Worm (Caenorhabditis elegans): Measurements from ENCODE around the gene scl-23.
"Not testable (repeated sequence)": the region's sequence is repeated elsewhere in the genome, so short reads cannot be mapped to it uniquely, and the experiment has no call there.

The scl-23 gene

ce11 chrIV:71266-71665 is 18.6 kb downstream of the scl-23 start:
- TF ChIP-seq nhr-19 (GFP tag; conservative IDR thresholded peaks at IDR 0.05) = no peak
- no peak for TF ChIP-seq nhr-12 (tag; optimal IDR thresholded peaks at IDR 0.05)
- no peak for TF ChIP-seq efl-1 (optimal IDR thresholded peaks at IDR 0.05)
- TF ChIP-seq efl-1 (GFP tag; optimal IDR thresholded peaks at IDR 0.05 in 1 of 2) = peak in 1 of 2 experiments; percentile 3
- no peak for TF ChIP-seq egl-13 (tag; optimal IDR thresholded peaks at IDR 0.05)

- TF ChIP-seq sox-4 (tag; optimal IDR thresholded peaks at IDR 0.05); swsn-7 (tag; optimal IDR thresholded peaks at IDR 0.05); dpl-1 (GFP tag; optimal IDR thresholded peaks at IDR 0.05): not testable (repeated sequence)
Observed at ce11 chrIV:61448-61847, 28.4 kb downstream of the scl-23 start, which contains the start of gene T05C7.7. TSS of gene T05C7.7 (plus strand) at chrIV:61748.

- no peak for TF ChIP-seq isw-1 (GFP tag; IDR thresholded peaks at IDR 0.05)
- TF ChIP-seq rnt-1 (tag; optimal IDR thresholded peaks at IDR 0.05) = no peak
- TF ChIP-seq unc-98 (GFP tag; IDR thresholded peaks at IDR 0.05) = no peak
Observed at ce11 chrIV:58818-59217, 31.1 kb downstream of the scl-23 start, which contains the start of gene T05C7.5. TSS of gene T05C7.5 (minus strand) at chrIV:58918.

- TF ChIP-seq ceh-63 (GFP tag; optimal IDR thresholded peaks at IDR 0.05) (no peak), elt-2 (tag; optimal IDR thresholded peaks at IDR 0.05) (no peak), nhr-85 (tag) (no peak), zip-4 (GFP tag; optimal IDR thresholded peaks at IDR 0.05) (no peak), snu-23 (GFP tag; optimal IDR thresholded peaks at IDR 0.05) (no peak), nhr-12 (tag; optimal IDR thresholded peaks at IDR 0.05) (no peak), ceh-82 (tag; optimal IDR thresholded peaks at IDR 0.05) (no peak), fkh-10 (GFP tag; optimal IDR thresholded peaks at IDR 0.05) (no peak), grh-1 (GFP tag; IDR thresholded peaks at IDR 0.05) (no peak), irx-1 (tag; optimal IDR thresholded peaks at IDR 0.05) (no peak), fkh-8 (tag; optimal IDR thresholded peaks at IDR 0.05) (no peak), rnt-1 (tag; optimal IDR thresholded peaks at IDR 0.05) (no peak), isw-1 (GFP tag; IDR thresholded peaks at IDR 0.05) (no peak), fos-1 (tag; optimal IDR thresholded peaks at IDR 0.05) (no peak), aha-1 (tag; optimal IDR thresholded peaks at IDR 0.05) (no peak), mep-1 (tag; optimal IDR thresholded peaks at IDR 0.05) (no peak), pqm-1 (tag; optimal IDR thresholded peaks at IDR 0.05) (no peak), dsc-1 (tag; optimal IDR thresholded peaks at IDR 0.05) (no peak), ces-1 (GFP tag; optimal IDR thresholded peaks at IDR 0.05) (no peak)
Observed at ce11 chrIV:53539-53938, 36.4 kb downstream of the scl-23 start, which contains the start of gene T05C7.4. TSS of gene T05C7.4 (minus strand) at chrIV:53639.

- TF ChIP-seq egl-13 (tag; optimal IDR thresholded peaks at IDR 0.05) (no peak), nhr-77 (tag; optimal IDR thresholded peaks at IDR 0.05) (peak; percentile 57), nhr-84 (tag; optimal IDR thresholded peaks at IDR 0.05) (no peak), egl-27 (tag; optimal IDR thresholded peaks at IDR 0.05) (peak in 1 of 2 experiments; percentile 19), dsc-1 (tag; optimal IDR thresholded peaks at IDR 0.05) (no peak), zag-1 (tag; optimal IDR thresholded peaks at IDR 0.05) (no peak), dpl-1 (GFP tag; optimal IDR thresholded peaks at IDR 0.05) (peak; percentile 9 to 55 (median 23)), nhr-237 (tag; optimal IDR thresholded peaks at IDR 0.05) (peak; percentile 46), nhr-12 (tag; optimal IDR thresholded peaks at IDR 0.05) (no peak), efl-3 (GFP tag; optimal IDR thresholded peaks at IDR 0.05) (no peak), ama-1 (optimal IDR thresholded peaks at IDR 0.05) (no peak), unc-30 (tag; optimal IDR thresholded peaks at IDR 0.05) (no peak), nhr-47 (tag; optimal IDR thresholded peaks at IDR 0.05) (peak; percentile 62), xbp-1 (tag; optimal IDR thresholded peaks at IDR 0.05) (peak; percentile 10), unc-62 (GFP tag; optimal IDR thresholded peaks at IDR 0.05) (no peak), irx-1 (tag; optimal IDR thresholded peaks at IDR 0.05) (no peak), mab-9 (GFP tag; IDR thresholded peaks at IDR 0.05) (no peak), lin-15B (tag; optimal IDR thresholded peaks at IDR 0.05) (no peak), unc-86 (tag; optimal IDR thresholded peaks at IDR 0.05) (no peak), nhr-76 (tag; optimal IDR thresholded peaks at IDR 0.05) (no peak), nhr-11 (tag; optimal IDR thresholded peaks at IDR 0.05) (no peak), lsy-2 (tag; optimal IDR thresholded peaks at IDR 0.05) (peak; percentile 33 to 74), jun-1 (tag; optimal IDR thresholded peaks at IDR 0.05) (peak; percentile 71), zip-4 (GFP tag; optimal IDR thresholded peaks at IDR 0.05) (no peak), ceh-82 (tag; optimal IDR thresholded peaks at IDR 0.05) (peak in 1 of 3 experiments; percentile 71), ceh-8 (GFP tag; optimal IDR thresholded peaks at IDR 0.05) (no peak), lir-3 (tag; optimal IDR thresholded peaks at IDR 0.05; ENCODE audit: poor library complexity) (no peak)
Observed at ce11 chrIV:51219-51618, 38.7 kb downstream of the scl-23 start.
